Fruit fly (Drosophila melanogaster) whole organism, pupa: ENCODE results near the gene CG33341.

Experiments used
- CG10348 ChIP-seq: fragments of 200-800 bp; sonication (Bioruptor generic); IDR thresholded peaks from 2 replicates; pipeline ENCODE4 v1.3.6; 2022; ENCODE audit warnings: missing biosample characterization, missing genetic modification characterization
- CG12605 ChIP-seq: fragments of 200-800 bp; sonication (Bioruptor generic); IDR thresholded peaks from 2 replicates; pipeline ENCODE4 v1.3.6; 2022; ENCODE audit warnings: missing biosample characterization, missing genetic modification characterization
- CG13204 ChIP-seq: fragments of 200-800 bp; sonication (Bioruptor generic); optimal IDR thresholded peaks from 2 replicates; lab custom pipeline; 2018; ENCODE audit warnings: missing biosample characterization, mild to moderate bottlenecking, missing genetic modification characterization, moderate library complexity
- CG14655 ChIP-seq: fragments of 200-800 bp; sonication (Bioruptor generic); optimal IDR thresholded peaks from 3 replicates; lab custom pipeline; 2017; ENCODE audit warnings: mild to moderate bottlenecking, missing biosample characterization, missing genetic modification reagents, missing genetic modification characterization
- CG15710 ChIP-seq: fragments of 200-800 bp; sonication (Bioruptor generic); optimal IDR thresholded peaks from 2 replicates; lab custom pipeline; 2018; ENCODE audit warnings: missing biosample characterization, mild to moderate bottlenecking, missing genetic modification characterization, moderate library complexity
- CG17806 ChIP-seq: fragments of 200-800 bp; sonication (Bioruptor generic); optimal IDR thresholded peaks from 2 replicates; lab custom pipeline; 2018; ENCODE audit warnings: missing biosample characterization, mild to moderate bottlenecking, missing genetic modification characterization, moderate library complexity
- CG32121 ChIP-seq: fragments of 200-800 bp; sonication (Bioruptor generic); IDR thresholded peaks from 2 replicates; pipeline ENCODE4 v1.3.6; 2022; ENCODE audit warnings: missing biosample characterization, missing genetic modification characterization
- CG34367 ChIP-seq: fragments of 200-800 bp; sonication (Bioruptor generic); optimal IDR thresholded peaks from 2 replicates; lab custom pipeline; 2018; ENCODE audit warnings: missing biosample characterization, mild to moderate bottlenecking, missing genetic modification characterization
- CG4496 ChIP-seq: fragments of 200-800 bp; sonication (Bioruptor generic); IDR thresholded peaks from 3 replicates; pipeline ENCODE4 v1.3.6; 2022; ENCODE audit warnings: missing biosample characterization, missing genetic modification characterization
- CG8159 ChIP-seq: fragments of 200-800 bp; sonication (Bioruptor generic); optimal IDR thresholded peaks from 3 replicates; lab custom pipeline; 2018; ENCODE audit warnings: missing biosample characterization, mild to moderate bottlenecking, missing genetic modification characterization, moderate library complexity
- CG8301 ChIP-seq: fragments of 200-800 bp; sonication (Bioruptor generic); optimal IDR thresholded peaks from 2 replicates; lab custom pipeline; 2018; ENCODE audit warnings: missing biosample characterization, mild to moderate bottlenecking, missing genetic modification characterization
- CG9948 ChIP-seq: fragments of 200-800 bp; sonication (Bioruptor generic); optimal IDR thresholded peaks from 2 replicates; lab custom pipeline; 2018; ENCODE audit warnings: missing biosample characterization, mild to moderate bottlenecking, missing genetic modification characterization, moderate library complexity
- D1 ChIP-seq: fragments of 200-800 bp; sonication (Bioruptor generic); optimal IDR thresholded peaks from 2 replicates; lab custom pipeline; 2018; ENCODE audit warnings: missing biosample characterization, mild to moderate bottlenecking, missing genetic modification characterization, moderate library complexity
- EcR ChIP-seq: fragments of 200-800 bp; sonication (Bioruptor generic); optimal IDR thresholded peaks from 3 replicates; lab custom pipeline; 2019; ENCODE audit warnings: missing biosample characterization, missing genetic modification characterization, mild to moderate bottlenecking, moderate library complexity, missing genetic modification reagents
- Ets98B ChIP-seq: fragments of 200-800 bp; sonication (Bioruptor generic); IDR thresholded peaks from 2 replicates; pipeline ENCODE4 v1.3.6; 2022; ENCODE audit warnings: missing biosample characterization, missing genetic modification characterization
- Pif1A ChIP-seq: fragments of 200-800 bp; sonication (Bioruptor generic); optimal IDR thresholded peaks from 3 replicates; lab custom pipeline; 2016; ENCODE audit warnings: missing biosample characterization, missing genetic modification characterization
- Pif1B ChIP-seq: fragments of 200-800 bp; sonication (Bioruptor generic); optimal IDR thresholded peaks from 3 replicates; lab custom pipeline; 2016; ENCODE audit warnings: missing biosample characterization, missing genetic modification characterization
- Snoo ChIP-seq: fragments of 200-800 bp; sonication (Bioruptor generic); optimal IDR thresholded peaks from 3 replicates; lab custom pipeline; 2017; ENCODE audit warnings: missing biosample characterization, mild to moderate bottlenecking, missing genetic modification characterization, inconsistent platforms
- fd96Ca ChIP-seq: fragments of 200-800 bp; sonication (Bioruptor generic); IDR thresholded peaks from 3 replicates; pipeline ENCODE4 v1.3.6; 2022; ENCODE audit warnings: missing biosample characterization, missing genetic modification characterization
- gl ChIP-seq: fragments of 200-800 bp; sonication (Bioruptor generic); optimal IDR thresholded peaks from 2 replicates; lab custom pipeline; 2018; ENCODE audit warnings: missing biosample characterization, mild to moderate bottlenecking, missing genetic modification characterization
- rn ChIP-seq: fragments of 200-800 bp; sonication (Bioruptor generic); IDR thresholded peaks from 2 replicates; pipeline ENCODE4 v1.3.6; 2022; ENCODE audit warnings: missing biosample characterization, missing genetic modification characterization

The CG33341 gene

DNA sequence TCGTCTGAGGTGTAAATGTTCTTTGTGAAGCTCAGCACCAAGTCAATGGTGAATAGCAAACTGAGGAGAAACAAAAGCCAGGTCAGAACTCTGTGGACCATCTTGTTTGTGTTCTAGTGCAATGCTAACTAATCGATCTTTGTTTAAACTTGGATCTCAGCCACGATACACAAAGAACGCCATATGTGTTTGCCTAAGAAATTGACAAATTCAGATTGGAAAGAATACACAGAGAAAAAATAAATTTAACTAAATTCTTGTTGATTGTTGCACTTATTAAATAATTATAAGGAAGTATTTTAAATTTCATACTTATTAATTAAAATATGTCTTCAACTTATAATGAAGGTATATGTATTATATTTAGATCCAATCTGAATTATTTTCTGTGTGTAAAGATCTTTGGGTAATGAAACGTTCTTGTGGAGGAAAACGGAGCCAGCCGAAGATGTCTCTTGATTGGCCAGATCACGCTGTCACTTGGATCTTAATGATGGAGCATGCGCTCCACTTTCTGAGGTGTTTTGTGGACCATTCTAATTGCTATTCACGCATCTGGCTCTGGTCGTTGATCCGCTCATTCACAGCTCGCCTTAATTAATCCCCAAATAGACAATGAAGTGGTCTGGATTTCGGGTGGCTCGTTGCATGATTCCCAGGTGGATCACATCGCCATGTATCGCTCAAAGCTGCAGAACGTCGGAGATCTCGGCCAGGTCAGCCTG lies 3.1 kb upstream of the CG33341 start, which contains the start of the genes CG17784 and CG13613:
CG17784 (minus strand) TSS at position 101 of the 725 bp plus-strand sequence.
CG13613 (plus strand) TSS at position 675 of the 725 bp plus-strand sequence.
- TF ChIP-seq CG17806 (tag; lab: Kevin White, UChicago) (no peak), CG10348 (GFP tag; lab: Robert Waterston, UW) (no peak), CG15710 (tag; lab: Kevin White, UChicago) (no peak), CG13204 (GFP tag; lab: Kevin White, UChicago) (no peak), CG32121 (GFP tag; lab: Robert Waterston, UW) (no peak), CG9948 (tag; lab: Kevin White, UChicago) (no peak), CG8159 (tag; lab: Kevin White, UChicago) (no peak), Pif1A (no peak), CG4496 (GFP tag; lab: Robert Waterston, UW) (no peak)

DNA sequence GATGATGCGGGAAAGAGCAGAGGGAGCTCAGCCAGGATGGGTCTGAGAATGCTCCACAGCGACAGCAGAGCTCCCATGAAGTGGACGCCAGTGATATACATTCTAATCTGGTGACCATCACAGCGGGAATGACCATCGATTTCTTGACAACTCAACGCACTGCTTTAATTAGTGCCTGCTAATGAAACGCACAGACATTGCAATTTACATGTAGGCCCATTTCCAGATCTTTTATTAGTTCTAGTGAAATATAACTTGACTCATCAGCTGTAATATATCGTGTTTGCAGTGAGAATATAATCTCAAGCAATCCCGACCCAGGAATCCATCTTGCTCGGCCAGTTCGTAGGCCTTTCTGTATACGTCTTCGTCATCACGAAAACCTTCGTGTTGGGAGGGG lies 1.0 kb upstream of the CG33341 start, which contains the start of gene CG42811:
CG42811 (minus strand) TSS at position 101 of the 400 bp plus-strand sequence.
- TF ChIP-seq CG4496 (GFP tag; lab: Robert Waterston, UW) (no peak), Pif1A (no peak), CG10348 (GFP tag; lab: Robert Waterston, UW) (no peak), Ets98B (GFP tag; lab: Robert Waterston, UW) (no peak), CG14655 (GFP tag; lab: Kevin White, UChicago) (no peak), CG34367 (tag; lab: Kevin White, UChicago) (no peak), Pif1B (no peak), EcR (GFP tag; lab: Kevin White, UChicago) (no peak), CG13204 (GFP tag; lab: Kevin White, UChicago) (no peak)
- TF ChIP-seq, all 21 proteins: peak for 0

DNA sequence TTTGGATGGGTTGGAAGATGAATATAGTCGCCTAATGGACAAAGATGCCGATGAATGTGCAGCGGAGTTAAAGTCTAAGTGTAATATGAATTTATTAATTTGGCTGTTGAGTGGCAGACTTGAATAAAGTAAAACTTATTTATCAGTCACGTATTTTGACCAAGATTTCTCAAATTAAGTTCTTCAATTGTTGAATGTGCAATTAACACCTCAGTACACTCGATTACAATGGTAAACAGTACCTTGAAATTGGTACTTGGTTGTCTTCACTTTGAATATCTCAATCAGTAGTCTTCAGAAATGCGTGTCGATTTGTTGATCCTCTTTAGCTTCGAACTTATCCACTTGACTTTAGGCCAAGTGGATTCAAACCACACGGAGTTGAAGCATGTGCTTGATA lies 1.1 kb downstream of the CG33341 start, which contains the start of gene CG13614:
CG13614 (plus strand) TSS at position 301 of the 400 bp plus-strand sequence.
- TF ChIP-seq CG8159 (tag; lab: Kevin White, UChicago) (no peak), Snoo (tag; lab: Kevin White, UChicago) (no peak), CG34367 (tag; lab: Kevin White, UChicago) (no peak), Ets98B (GFP tag; lab: Robert Waterston, UW) (no peak), CG17806 (tag; lab: Kevin White, UChicago) (no peak), rn (no peak), Pif1A (no peak), CG15710 (tag; lab: Kevin White, UChicago) (no peak), CG14655 (GFP tag; lab: Kevin White, UChicago) (no peak), D1 (no peak), CG10348 (GFP tag; lab: Robert Waterston, UW) (no peak), Pif1B (no peak), CG9948 (tag; lab: Kevin White, UChicago) (no peak), CG12605 (no peak), CG32121 (GFP tag; lab: Robert Waterston, UW) (no peak), CG13204 (GFP tag; lab: Kevin White, UChicago) (no peak), EcR (GFP tag; lab: Kevin White, UChicago) (no peak), gl (tag; lab: Kevin White, UChicago) (no peak), fd96Ca (GFP tag; lab: Robert Waterston, UW) (no peak), CG8301 (tag; lab: Kevin White, UChicago) (no peak)

DNA sequence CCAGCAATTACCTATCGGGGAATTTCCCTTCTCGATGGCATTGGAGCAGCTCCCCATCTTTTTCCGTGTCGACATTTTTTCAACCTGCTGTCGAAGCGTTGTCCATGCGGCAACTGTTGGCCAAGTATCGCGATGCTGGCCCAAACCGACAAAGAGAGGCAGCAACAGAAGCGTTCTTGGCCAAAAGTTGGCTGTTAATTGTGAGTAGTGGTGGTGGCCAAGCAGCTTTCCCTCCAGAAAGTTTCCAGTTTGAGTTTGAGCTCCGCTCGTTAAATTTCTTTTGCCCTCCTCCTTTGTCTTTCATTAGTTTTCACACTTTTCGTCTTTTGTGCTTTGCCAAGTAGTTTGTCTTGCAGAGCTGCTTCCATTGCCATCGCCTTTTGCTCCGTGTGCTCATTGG lies 4.5 kb downstream of the CG33341 start, which contains the start of gene CG17782:
CG17782 (minus strand) TSS at position 101 of the 400 bp plus-strand sequence.
- TF ChIP-seq CG10348 (GFP tag; lab: Robert Waterston, UW) (no peak), D1 (no peak), fd96Ca (GFP tag; lab: Robert Waterston, UW) (no peak), CG8301 (tag; lab: Kevin White, UChicago) (no peak), CG8159 (tag; lab: Kevin White, UChicago) (no peak), Pif1B (no peak), Pif1A (no peak), CG9948 (tag; lab: Kevin White, UChicago) (no peak), CG17806 (tag; lab: Kevin White, UChicago) (no peak), gl (tag; lab: Kevin White, UChicago) (no peak), CG12605 (no peak), CG15710 (tag; lab: Kevin White, UChicago) (no peak), CG4496 (GFP tag; lab: Robert Waterston, UW) (no peak), CG34367 (tag; lab: Kevin White, UChicago) (no peak), CG14655 (GFP tag; lab: Kevin White, UChicago) (no peak), EcR (GFP tag; lab: Kevin White, UChicago) (no peak), Snoo (tag; lab: Kevin White, UChicago) (no peak)

DNA sequence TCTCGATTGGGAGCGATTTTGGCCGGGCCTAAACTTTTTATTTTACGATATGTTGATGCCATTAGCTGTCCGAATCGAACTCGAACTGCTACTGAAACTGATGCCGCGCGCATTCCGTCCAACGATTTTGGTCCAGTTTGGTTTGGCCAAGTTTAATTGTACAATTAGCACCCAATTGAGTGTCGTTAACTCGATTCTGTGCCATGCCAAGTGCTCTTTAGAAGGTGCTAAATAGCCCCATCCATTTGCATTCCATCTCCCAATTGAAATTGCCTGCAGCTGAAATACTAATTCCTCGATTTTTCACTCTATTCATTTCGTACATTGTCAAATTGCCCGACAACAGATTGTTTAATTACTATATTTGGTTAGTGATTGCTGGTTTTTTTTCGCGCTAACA lies 7.4 kb downstream of the CG33341 start, which contains the start of gene CG17781:
CG17781 (minus strand) TSS at position 101 of the 400 bp plus-strand sequence.
- TF ChIP-seq Pif1A (no peak), CG8301 (tag; lab: Kevin White, UChicago) (no peak), CG4496 (GFP tag; lab: Robert Waterston, UW) (no peak), CG9948 (tag; lab: Kevin White, UChicago) (no peak), CG14655 (GFP tag; lab: Kevin White, UChicago) (no peak), CG12605 (no peak), Snoo (tag; lab: Kevin White, UChicago) (no peak), CG34367 (tag; lab: Kevin White, UChicago) (no peak), CG32121 (GFP tag; lab: Robert Waterston, UW) (no peak), fd96Ca (GFP tag; lab: Robert Waterston, UW) (no peak), CG17806 (tag; lab: Kevin White, UChicago) (no peak), rn (no peak), Pif1B (no peak), CG8159 (tag; lab: Kevin White, UChicago) (no peak), CG15710 (tag; lab: Kevin White, UChicago) (no peak)
